Fruit fly (Drosophila melanogaster): ENCODE data around the gene CG10359.
A peak's percentile ranks its signal among the peaks of the same experiment; 100 is the strongest.

Gene CG10359

dm6 chr3L:3566751-3567499, 45.1 kb upstream of the CG10359 start (continued):
- no peak for TF ChIP-seq hbn (GFP tag; IDR thresholded peaks at IDR 0.05; ENCODE audit: partially characterized antibody)
- no peak for TF ChIP-seq CG4404 (GFP tag; IDR thresholded peaks at IDR 0.05)
- TF ChIP-seq Hr39 (optimal IDR thresholded peaks at IDR 0.05) = no peak
- no peak for TF ChIP-seq tna (GFP tag; IDR thresholded peaks at IDR 0.05; ENCODE audit: partially characterized antibody)
- TF ChIP-seq CG2889 (GFP tag; IDR thresholded peaks at IDR 0.05) = no peak; the same call in 2 of the 3 replicates
- TF ChIP-seq mirr (GFP tag; optimal IDR thresholded peaks at IDR 0.05) = no peak
- peak; percentile 51 for TF ChIP-seq Max (GFP tag; optimal IDR thresholded peaks at IDR 0.05)
- peak; percentile 44 for TF ChIP-seq Fer2 (tag; optimal IDR thresholded peaks at IDR 0.05)
- no peak for TF ChIP-seq Doc3 (GFP tag; IDR thresholded peaks at IDR 0.05; ENCODE audit: partially characterized antibody)
- peak; percentile 44 for TF ChIP-seq Abd-B (GFP tag; optimal IDR thresholded peaks at IDR 0.05)
- TF ChIP-seq grn (GFP tag; optimal IDR thresholded peaks at IDR 0.05) = no peak
- TF ChIP-seq CG1603 (tag; optimal IDR thresholded peaks at IDR 0.05) = peak; percentile 77
- TF ChIP-seq CG11456 (GFP tag; IDR thresholded peaks at IDR 0.05) = peak; percentile 30; the same call in 1 of the 3 replicates
- TF ChIP-seq ems (GFP tag; optimal IDR thresholded peaks at IDR 0.05) = peak; percentile 18
- TF ChIP-seq klu (GFP tag; IDR thresholded peaks at IDR 0.05) = no peak
- TF ChIP-seq Gsc (GFP tag; IDR thresholded peaks at IDR 0.05) = no peak
- TF ChIP-seq NC2β (GFP tag; optimal IDR thresholded peaks at IDR 0.05) = peak; percentile 31
- TF ChIP-seq ham (GFP tag; IDR thresholded peaks at IDR 0.05) = no peak
- 0 out of 2 replicates have a peak, but pooled peaks have one; percentile 38 for TF ChIP-seq sim (GFP tag; IDR thresholded peaks at IDR 0.05)
- peak; percentile 18 for TF ChIP-seq Mad (GFP tag; optimal IDR thresholded peaks at IDR 0.05)
- TF ChIP-seq Hey (tag; optimal IDR thresholded peaks at IDR 0.05) = peak; percentile 97
- TF ChIP-seq hkb (optimal IDR thresholded peaks at IDR 0.05) = no peak
- TF ChIP-seq hkb (GFP tag; IDR thresholded peaks at IDR 0.05) = peak; percentile 81
- TF ChIP-seq Nf-YB (GFP tag; optimal IDR thresholded peaks at IDR 0.05) = peak; percentile 53
- TF ChIP-seq onecut (GFP tag; IDR thresholded peaks at IDR 0.05) = peak; percentile 69
- no peak for TF ChIP-seq cg (GFP tag; optimal IDR thresholded peaks at IDR 0.05)
- TF ChIP-seq croc (GFP tag; conservative IDR thresholded peaks at IDR 0.05) = no peak; the same call in 2 of the 3 replicates
- TF ChIP-seq Dfd (GFP tag; optimal IDR thresholded peaks at IDR 0.05) = no peak
- TF ChIP-seq sc (optimal IDR thresholded peaks at IDR 0.05) = no peak
- peak; percentile 71 for TF ChIP-seq sc (GFP tag; optimal IDR thresholded peaks at IDR 0.05)
- peak; percentile 40 for TF ChIP-seq CG3407 (GFP tag; optimal IDR thresholded peaks at IDR 0.05)
- TF ChIP-seq bigmax (GFP tag; optimal IDR thresholded peaks at IDR 0.05) = no peak
- TF ChIP-seq CG34224 (GFP tag; IDR thresholded peaks at IDR 0.05; ENCODE audit: partially characterized antibody) = no peak
- TF ChIP-seq CG13624 (GFP tag; optimal IDR thresholded peaks at IDR 0.05) = peak; percentile 49
- TF ChIP-seq Ptx1 (GFP tag; IDR thresholded peaks at IDR 0.05) = peak; percentile 74
- TF ChIP-seq gro (GFP tag; optimal IDR thresholded peaks at IDR 0.05) = peak; percentile 7
- no peak for TF ChIP-seq B-H1 (GFP tag; IDR thresholded peaks at IDR 0.05)
- no peak for TF ChIP-seq wek (GFP tag; optimal IDR thresholded peaks at IDR 0.05)
- TF ChIP-seq fu2 (GFP tag; optimal IDR thresholded peaks at IDR 0.05) = peak; percentile 35
- no peak for TF ChIP-seq yki (optimal IDR thresholded peaks at IDR 0.05)
- no peak for TF ChIP-seq CG17802 (tag; optimal IDR thresholded peaks at IDR 0.05)
- TF ChIP-seq al (GFP tag; IDR thresholded peaks at IDR 0.05) = no peak
- TF ChIP-seq zf30C (GFP tag; optimal IDR thresholded peaks at IDR 0.05) = peak; percentile 72
- peak; percentile 76 for TF ChIP-seq Ssrp (tag; optimal IDR thresholded peaks at IDR 0.05)
- TF ChIP-seq CG30403 (GFP tag; optimal IDR thresholded peaks at IDR 0.05) = peak; percentile 76
- TF ChIP-seq slou (GFP tag; optimal IDR thresholded peaks at IDR 0.05) = no peak
- TF ChIP-seq BEAF-32 (GFP tag; optimal IDR thresholded peaks at IDR 0.05) = no peak
- TF ChIP-seq CG2116 (GFP tag; optimal IDR thresholded peaks at IDR 0.05) = peak; percentile 15
- TF ChIP-seq CG12219 (GFP tag; optimal IDR thresholded peaks at IDR 0.05) = peak; percentile 71
- TF ChIP-seq lbe (GFP tag; optimal IDR thresholded peaks at IDR 0.05) = no peak
- TF ChIP-seq disco-r (GFP tag; optimal IDR thresholded peaks at IDR 0.05) = no peak
